Worm (Caenorhabditis elegans) whole organism, late embryonic: ENCODE data around the gene K05F1.1.
"Not testable (repeated sequence)": the region's sequence is repeated elsewhere in the genome, so short reads cannot be mapped to it uniquely, and the experiment has no call there.

ENCODE experiments used
- ceh-9 ChIP-seq: sonication (generic microtip); optimal IDR thresholded peaks from 2 replicates; lab custom pipeline; 2016; ENCODE audit warnings: mild to moderate bottlenecking, missing genetic modification characterization, inconsistent platforms, missing compliant biosample characterization
- elt-2 ChIP-seq: sonication (generic microtip); optimal IDR thresholded peaks from 2 replicates; lab custom pipeline; 2016; ENCODE audit warnings: missing genetic modification reagents, missing genetic modification characterization, missing compliant biosample characterization
- fax-1 ChIP-seq: sonication (generic microtip); optimal IDR thresholded peaks from 2 replicates; lab custom pipeline; 2016; ENCODE audit warnings: missing genotype, missing genetic modification characterization, missing compliant biosample characterization
- fkh-6 ChIP-seq: sonication (generic microtip); optimal IDR thresholded peaks from 2 replicates; lab custom pipeline; 2016; ENCODE audit warnings: missing genetic modification characterization, missing compliant biosample characterization
- hlh-30 ChIP-seq: sonication (generic microtip); optimal IDR thresholded peaks from 2 replicates; lab custom pipeline; 2017; ENCODE audit warnings: antibody characterized with exemption, missing genetic modification characterization, missing compliant biosample characterization; ENCODE audit not compliant: insufficient read depth
- madf-2 ChIP-seq: sonication (generic microtip); optimal IDR thresholded peaks from 2 replicates; lab custom pipeline; 2017; ENCODE audit warnings: missing genetic modification characterization, missing compliant biosample characterization
- mec-3 ChIP-seq: sonication (generic microtip); optimal IDR thresholded peaks from 2 replicates; lab custom pipeline; 2016; ENCODE audit warnings: borderline replicate concordance, missing genetic modification characterization, missing compliant biosample characterization
- nfya-1 ChIP-seq: sonication (generic microtip); optimal IDR thresholded peaks from 2 replicates; lab custom pipeline; 2017; ENCODE audit warnings: missing genetic modification characterization, mild to moderate bottlenecking, missing compliant biosample characterization, antibody characterized with exemption, moderate library complexity
- npax-4 ChIP-seq: sonication (generic microtip); optimal IDR thresholded peaks from 2 replicates; lab custom pipeline; 2016; ENCODE audit warnings: missing genetic modification characterization, missing compliant biosample characterization
- pha-4 ChIP-seq: fragments of 150-350 bp; optimal IDR thresholded peaks from 2 replicates; lab custom pipeline; 2018; ENCODE audit warnings: missing biosample characterization, missing genetic modification reagents, missing genetic modification characterization
- syd-9 ChIP-seq: sonication (generic microtip); optimal IDR thresholded peaks from 2 replicates; lab custom pipeline; 2016; ENCODE audit warnings: mild to moderate bottlenecking, missing genetic modification characterization, moderate library complexity, missing compliant biosample characterization
- tbx-2 ChIP-seq: sonication (generic microtip); optimal IDR thresholded peaks from 2 replicates; lab custom pipeline; 2016; ENCODE audit warnings: missing genetic modification characterization, missing compliant biosample characterization
- zip-5 ChIP-seq: sonication (generic microtip); optimal IDR thresholded peaks from 2 replicates; lab custom pipeline; 2016; ENCODE audit warnings: missing genetic modification characterization, missing compliant biosample characterization

DNA sequence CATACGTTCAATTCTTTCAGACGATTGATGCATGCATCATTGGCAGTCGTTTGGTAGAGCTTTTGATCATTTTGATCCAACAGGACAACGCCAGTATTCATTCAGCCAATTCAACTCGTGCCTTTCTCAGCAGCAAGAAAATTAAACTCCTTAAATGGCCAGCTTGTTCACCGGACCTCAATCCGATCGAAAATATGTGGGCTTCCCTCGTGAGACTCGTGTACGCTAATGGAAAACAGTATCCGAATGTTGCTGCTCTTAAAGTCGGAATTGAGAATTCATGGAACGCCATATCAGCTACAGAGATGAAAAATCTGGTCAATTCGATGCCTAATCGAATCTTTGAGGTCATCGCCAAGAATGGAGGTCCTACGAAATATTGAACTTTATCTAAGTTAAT is 14.2 kb downstream of the K05F1.1 start, which contains the start of gene wago-5:
- not testable (repeated sequence) for TF ChIP-seq fax-1; mec-3; tbx-2 (tag; lab: Kevin White, UChicago); fkh-6 (tag; lab: Kevin White, UChicago); pha-4; npax-4; madf-2 (tag; lab: Kevin White, UChicago); ceh-9 (tag; lab: Kevin White, UChicago); syd-9 (tag; lab: Kevin White, UChicago); zip-5; elt-2 (tag; lab: Kevin White, UChicago); nfya-1; hlh-30 (tag; lab: Kevin White, UChicago)
